Fruit fly (Drosophila melanogaster) whole organism, prepupa: Measurements from ENCODE around the gene CG14427.
A peak's percentile ranks its signal among the peaks of the same experiment; 100 is the strongest.

Source experiments
- Blimp-1 ChIP-seq: fragments of 200-800 bp; sonication (Bioruptor generic); optimal IDR thresholded peaks from 3 replicates; lab custom pipeline; 2017; ENCODE audit warnings: missing biosample characterization, missing genetic modification characterization, mild to moderate bottlenecking, moderate library complexity, missing genetic modification reagents
- CG10631 ChIP-seq: fragments of 200-800 bp; sonication (Bioruptor generic); optimal IDR thresholded peaks from 2 replicates; lab custom pipeline; 2016; ENCODE audit warnings: missing biosample characterization, missing genetic modification characterization
- CG10669 ChIP-seq: fragments of 200-800 bp; sonication (Bioruptor generic); optimal IDR thresholded peaks from 3 replicates; lab custom pipeline; 2018; ENCODE audit warnings: missing biosample characterization, mild to moderate bottlenecking, missing genetic modification characterization, moderate library complexity
- CG11294 ChIP-seq: fragments of 200-800 bp; sonication (Bioruptor generic); IDR thresholded peaks from 2 replicates; pipeline ENCODE4 v1.3.6; 2022; ENCODE audit warnings: missing biosample characterization, missing genetic modification characterization
- CG11762 ChIP-seq: fragments of 200-800 bp; sonication (Bioruptor generic); optimal IDR thresholded peaks from 3 replicates; lab custom pipeline; 2016; ENCODE audit warnings: missing biosample characterization, missing genetic modification characterization; ENCODE audit not compliant: insufficient read depth
- CG15336 ChIP-seq: fragments of 200-800 bp; sonication (Bioruptor generic); IDR thresholded peaks from 2 replicates; pipeline ENCODE4 v1.3.6; 2022; ENCODE audit warnings: missing biosample characterization, missing genetic modification characterization
- CG1621 ChIP-seq: fragments of 200-800 bp; sonication (Bioruptor generic); optimal IDR thresholded peaks from 3 replicates; lab custom pipeline; 2018; ENCODE audit warnings: missing biosample characterization, mild to moderate bottlenecking, missing genetic modification characterization
- CG16779 ChIP-seq: fragments of 200-800 bp; sonication (Bioruptor generic); optimal IDR thresholded peaks from 3 replicates; lab custom pipeline; 2017; ENCODE audit warnings: missing biosample characterization, mild to moderate bottlenecking, missing genetic modification characterization
- CG3032 ChIP-seq: fragments of 200-800 bp; optimal IDR thresholded peaks from 2 replicates; lab custom pipeline; 2019; ENCODE audit warnings: missing biosample characterization, mild to moderate bottlenecking, missing genetic modification characterization, moderate library complexity
- CG32006 ChIP-seq: fragments of 200-800 bp; sonication (Bioruptor generic); optimal IDR thresholded peaks from 3 replicates; lab custom pipeline; 2017; ENCODE audit warnings: missing biosample characterization, mild to moderate bottlenecking, missing genetic modification characterization
- CG34406 ChIP-seq: fragments of 200-800 bp; sonication (Bioruptor generic); optimal IDR thresholded peaks from 3 replicates; lab custom pipeline; 2016; ENCODE audit warnings: missing biosample characterization, missing genetic modification characterization
- CG3919 ChIP-seq: fragments of 200-800 bp; sonication (Bioruptor generic); optimal IDR thresholded peaks from 3 replicates; lab custom pipeline; 2016; ENCODE audit warnings: missing biosample characterization, missing genetic modification characterization
- CG4318 ChIP-seq: fragments of 200-800 bp; sonication (Bioruptor generic); optimal IDR thresholded peaks from 3 replicates; lab custom pipeline; 2017; ENCODE audit warnings: missing biosample characterization, mild to moderate bottlenecking, missing genetic modification characterization
- CG6163 ChIP-seq: fragments of 200-800 bp; sonication (Bioruptor generic); IDR thresholded peaks from 3 replicates; pipeline ENCODE4 v1.3.6; 2022; ENCODE audit warnings: missing biosample characterization, missing genetic modification characterization
- CG6276 ChIP-seq: fragments of 200-800 bp; sonication (Bioruptor generic); optimal IDR thresholded peaks from 2 replicates; lab custom pipeline; 2017; ENCODE audit warnings: missing biosample characterization, mild to moderate bottlenecking, missing genetic modification characterization
- CG6808 ChIP-seq: fragments of 200-800 bp; sonication (Bioruptor generic); optimal IDR thresholded peaks from 3 replicates; lab custom pipeline; 2017; ENCODE audit warnings: missing biosample characterization, missing genetic modification characterization, mild to moderate bottlenecking, moderate library complexity, missing genetic modification reagents
- CG7368 ChIP-seq: fragments of 200-800 bp; sonication (Bioruptor generic); optimal IDR thresholded peaks from 3 replicates; lab custom pipeline; 2016; ENCODE audit warnings: missing biosample characterization, missing genetic modification characterization
- CG8119 ChIP-seq: fragments of 200-800 bp; sonication (Bioruptor generic); IDR thresholded peaks from 3 replicates; pipeline ENCODE4 v1.3.6; 2022; ENCODE audit warnings: missing biosample characterization, missing genetic modification characterization
- CG8319 ChIP-seq: fragments of 200-800 bp; sonication (Bioruptor generic); optimal IDR thresholded peaks from 3 replicates; lab custom pipeline; 2016; ENCODE audit warnings: missing biosample characterization, missing genetic modification characterization
- CG8632 ChIP-seq: fragments of 200-800 bp; sonication (Bioruptor generic); optimal IDR thresholded peaks from 3 replicates; lab custom pipeline; 2016; ENCODE audit warnings: missing biosample characterization, missing genetic modification characterization
- CG9139 ChIP-seq: fragments of 200-800 bp; sonication (Bioruptor generic); optimal IDR thresholded peaks from 3 replicates; lab custom pipeline; 2017; ENCODE audit warnings: missing biosample characterization, mild to moderate bottlenecking, missing genetic modification characterization
- Ets21C ChIP-seq: fragments of 200-800 bp; sonication (Bioruptor generic); optimal IDR thresholded peaks from 3 replicates; lab custom pipeline; 2016; ENCODE audit warnings: missing biosample characterization, missing genetic modification characterization
- Ets96B ChIP-seq: fragments of 200-800 bp; optimal IDR thresholded peaks from 2 replicates; lab custom pipeline; 2019; ENCODE audit warnings: missing biosample characterization, mild to moderate bottlenecking, missing genetic modification characterization, moderate library complexity
- Gug ChIP-seq: fragments of 200-800 bp; sonication (Bioruptor generic); IDR thresholded peaks from 2 replicates; pipeline ENCODE4 v1.3.6; 2022; ENCODE audit warnings: missing biosample characterization, missing genetic modification characterization
- Hr38 ChIP-seq: sonication (Bioruptor generic); optimal IDR thresholded peaks from 2 replicates; lab custom pipeline; 2016; ENCODE audit warnings: missing biosample characterization, missing genetic modification characterization
- Hr4 ChIP-seq: fragments of 200-800 bp; sonication (Bioruptor generic); optimal IDR thresholded peaks from 3 replicates; lab custom pipeline; 2016; ENCODE audit warnings: missing biosample characterization, missing genetic modification characterization
- Met ChIP-seq: fragments of 200-800 bp; sonication (Bioruptor generic); optimal IDR thresholded peaks from 3 replicates; lab custom pipeline; 2016; ENCODE audit warnings: missing biosample characterization, missing genetic modification characterization
- OdsH ChIP-seq: fragments of 200-800 bp; sonication (Bioruptor generic); optimal IDR thresholded peaks from 3 replicates; lab custom pipeline; 2016; ENCODE audit warnings: missing biosample characterization, missing genetic modification characterization
- Sox102F ChIP-seq: fragments of 200-800 bp; sonication (Bioruptor generic); optimal IDR thresholded peaks from 2 replicates; lab custom pipeline; 2016; ENCODE audit warnings: missing biosample characterization, mild to moderate bottlenecking, missing genetic modification characterization
- Sox14 ChIP-seq: fragments of 200-800 bp; sonication (Bioruptor generic); optimal IDR thresholded peaks from 3 replicates; lab custom pipeline; 2016; ENCODE audit warnings: missing biosample characterization, missing genetic modification characterization
- Sox15 ChIP-seq: fragments of 200-800 bp; sonication (Bioruptor generic); optimal IDR thresholded peaks from 3 replicates; lab custom pipeline; 2016; ENCODE audit warnings: missing biosample characterization, missing genetic modification characterization
- acj6 ChIP-seq: fragments of 200-800 bp; sonication (Bioruptor generic); optimal IDR thresholded peaks from 3 replicates; lab custom pipeline; 2016; ENCODE audit warnings: missing biosample characterization, missing genetic modification characterization
- dac ChIP-seq: fragments of 200-800 bp; sonication (Bioruptor generic); optimal IDR thresholded peaks from 2 replicates; lab custom pipeline; 2017; ENCODE audit warnings: missing biosample characterization, mild to moderate bottlenecking, missing genetic modification characterization
- dsx ChIP-seq: fragments of 200-800 bp; optimal IDR thresholded peaks from 3 replicates; lab custom pipeline; 2019; ENCODE audit warnings: missing biosample characterization, mild to moderate bottlenecking, missing genetic modification characterization, moderate library complexity; ENCODE audit not compliant: poor library complexity, severe bottlenecking
- esn ChIP-seq: fragments of 200-800 bp; sonication (Bioruptor generic); optimal IDR thresholded peaks from 2 replicates; lab custom pipeline; 2016; ENCODE audit warnings: missing biosample characterization, mild to moderate bottlenecking, missing genetic modification characterization, moderate library complexity
- fd59A ChIP-seq: fragments of 200-800 bp; sonication (Bioruptor generic); optimal IDR thresholded peaks from 2 replicates; lab custom pipeline; 2017; ENCODE audit warnings: missing biosample characterization, mild to moderate bottlenecking, missing genetic modification characterization, missing genetic modification reagents
- fkh ChIP-seq: fragments of 200-800 bp; sonication (Bioruptor generic); optimal IDR thresholded peaks from 3 replicates; lab custom pipeline; 2017; ENCODE audit warnings: missing biosample characterization, mild to moderate bottlenecking, missing genetic modification characterization, moderate library complexity
- lz ChIP-seq: fragments of 200-800 bp; sonication (Bioruptor generic); optimal IDR thresholded peaks from 3 replicates; lab custom pipeline; 2016; ENCODE audit warnings: missing biosample characterization, missing genetic modification characterization
- net ChIP-seq: fragments of 200-800 bp; sonication (Bioruptor generic); optimal IDR thresholded peaks from 3 replicates; lab custom pipeline; 2016; ENCODE audit warnings: missing biosample characterization, missing genetic modification characterization
- pdm3 ChIP-seq: fragments of 200-800 bp; sonication (Bioruptor generic); optimal IDR thresholded peaks from 3 replicates; lab custom pipeline; 2016; ENCODE audit warnings: missing biosample characterization, missing genetic modification characterization
- spab ChIP-seq: fragments of 200-800 bp; sonication (Bioruptor generic); optimal IDR thresholded peaks from 2 replicates; lab custom pipeline; 2017; ENCODE audit warnings: missing biosample characterization, mild to moderate bottlenecking, missing genetic modification characterization, missing genetic modification reagents
- ss ChIP-seq, 2 experiments: fragments of 200-800 bp; sonication (Bioruptor generic); optimal IDR thresholded peaks; 2 replicates in 1 of 2; 3 replicates in 1 of 2; lab custom pipeline; 2017 to 2018; ENCODE audit warnings: mild to moderate bottlenecking in 2 of 2, missing biosample characterization in 2 of 2, missing genetic modification characterization in 2 of 2, moderate library complexity in 1 of 2
- svp ChIP-seq: fragments of 200-800 bp; sonication (Bioruptor generic); peaks from one replicate; lab custom pipeline; 2016; ENCODE audit warnings: missing biosample characterization, missing genetic modification characterization
- topi ChIP-seq: fragments of 200-800 bp; sonication (Bioruptor generic); optimal IDR thresholded peaks from 3 replicates; lab custom pipeline; 2016; ENCODE audit warnings: missing biosample characterization, missing genetic modification characterization
- vri ChIP-seq: fragments of 200-800 bp; sonication (Bioruptor generic); optimal IDR thresholded peaks from 3 replicates; lab custom pipeline; 2016; ENCODE audit warnings: missing biosample characterization, mild to moderate bottlenecking, missing genetic modification characterization

The CG14427 gene

DNA sequence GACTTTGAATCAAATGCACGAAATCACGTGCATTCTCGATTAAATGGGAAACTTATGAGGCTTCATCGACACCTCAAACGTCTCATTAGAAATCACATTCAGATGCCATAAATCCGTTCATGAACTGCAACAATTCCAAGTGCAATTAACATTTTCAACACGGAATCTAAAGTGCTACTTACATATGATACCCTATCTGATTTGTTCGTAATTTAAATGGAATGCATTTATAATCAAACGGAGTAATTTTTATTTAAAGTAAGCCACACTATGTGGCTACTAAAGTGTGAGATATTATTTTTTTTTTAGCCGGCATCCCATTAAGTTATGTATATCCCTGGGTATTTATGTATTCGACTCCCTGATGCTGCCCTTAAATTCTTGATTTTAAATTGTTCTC lies 32.7 kb upstream of the CG14427 start (continued):
- no peak for TF ChIP-seq Sox15 (GFP tag; lab: Kevin White, UChicago)
- no peak for TF ChIP-seq CG1621 (tag; lab: Kevin White, UChicago)
- TF ChIP-seq pdm3 (GFP tag; lab: Kevin White, UChicago) = peak; percentile 37
- peak; percentile 26 for TF ChIP-seq svp (GFP tag; lab: Kevin White, UChicago)
- TF ChIP-seq CG3919 = no peak
- no peak for TF ChIP-seq Sox14 (GFP tag; lab: Kevin White, UChicago)
- no peak for TF ChIP-seq fd59A (GFP tag; lab: Kevin White, UChicago)
- peak; percentile 6 for TF ChIP-seq dsx (GFP tag; lab: Kevin White, UChicago)
- no peak for TF ChIP-seq Hr38
- peak; percentile 19 for TF ChIP-seq CG10669 (GFP tag; lab: Kevin White, UChicago)
- TF ChIP-seq topi (GFP tag; lab: Kevin White, UChicago) = peak; percentile 37
- TF ChIP-seq OdsH (GFP tag; lab: Kevin White, UChicago) = peak; percentile 26
- no peak for TF ChIP-seq dac (GFP tag; lab: Kevin White, UChicago)
- no peak for TF ChIP-seq CG9139 (GFP tag; lab: Kevin White, UChicago)
- peak; percentile 24 for TF ChIP-seq CG10631 (GFP tag; lab: Kevin White, UChicago)
- TF ChIP-seq Hr4 = no peak
- TF ChIP-seq CG6808 (GFP tag; lab: Kevin White, UChicago) = no peak

- TF ChIP-seq CG7368 (GFP tag; lab: Kevin White, UChicago) (peak; percentile 45), esn (GFP tag; lab: Kevin White, UChicago) (peak; percentile 72), CG34406 (peak; percentile 62), Blimp-1 (GFP tag; lab: Kevin White, UChicago) (no peak), Sox14 (GFP tag; lab: Kevin White, UChicago) (peak; percentile 64), net (GFP tag; lab: Kevin White, UChicago) (peak; percentile 62), fkh (GFP tag; lab: Kevin White, UChicago) (no peak), acj6 (peak; percentile 67), CG8119 (peak; percentile 79), ss (GFP tag; optimal IDR thresholded peaks at IDR 0.05; lab: Kevin White, UChicago) (peak; percentile 63 to 71), Met (peak; percentile 78), Gug (GFP tag; lab: Robert Waterston, UW) (peak; percentile 61), CG3032 (peak; percentile 93), CG4318 (GFP tag; lab: Kevin White, UChicago) (peak; percentile 18), OdsH (GFP tag; lab: Kevin White, UChicago) (peak; percentile 67), Ets96B (tag; lab: Kevin White, UChicago) (peak; percentile 82), Sox102F (GFP tag; lab: Kevin White, UChicago) (peak; percentile 73), CG8632 (GFP tag; lab: Kevin White, UChicago) (peak; percentile 60), CG10669 (GFP tag; lab: Kevin White, UChicago) (peak; percentile 75), CG11294 (peak; percentile 28; the same call in 1 of the 2 replicates), topi (GFP tag; lab: Kevin White, UChicago) (peak; percentile 68), Hr4 (peak; percentile 76), CG32006 (GFP tag; lab: Kevin White, UChicago) (peak; percentile 73), Sox15 (GFP tag; lab: Kevin White, UChicago) (peak; percentile 16), CG11762 (GFP tag; lab: Kevin White, UChicago) (peak; percentile 58), CG6163 (GFP tag; lab: Robert Waterston, UW) (peak; percentile 65; the same call in 2 of the 3 replicates), spab (GFP tag; lab: Kevin White, UChicago) (peak; percentile 65), svp (GFP tag; lab: Kevin White, UChicago) (peak; percentile 74), CG3919 (peak; percentile 64), dac (GFP tag; lab: Kevin White, UChicago) (no peak), CG16779 (peak; percentile 26), vri (GFP tag; lab: Kevin White, UChicago) (peak; percentile 45), CG15336 (peak; percentile 81), CG8319 (no peak), lz (GFP tag; lab: Kevin White, UChicago) (peak; percentile 73), CG6276 (GFP tag; lab: Kevin White, UChicago) (peak; percentile 68), Ets21C (GFP tag; lab: Kevin White, UChicago) (peak; percentile 21)
These were observed 32.0 kb upstream of the CG14427 start for dm6 chrX:7008102-7009087.
